Fruit fly (Drosophila melanogaster) whole organism, embryonic: ENCODE results near the gene Sfp79B.

Source experiments
- Blimp-1 ChIP-seq: fragments of 200-800 bp; sonication (Bioruptor generic); optimal IDR thresholded peaks from 3 replicates; lab custom pipeline; 2018; ENCODE audit warnings: missing biosample characterization, missing genetic modification characterization, mild to moderate bottlenecking, moderate library complexity, missing genetic modification reagents
- CG10431 ChIP-seq: fragments of 200-800 bp; sonication (Bioruptor generic); optimal IDR thresholded peaks from 3 replicates; lab custom pipeline; 2018; ENCODE audit warnings: missing biosample characterization, mild to moderate bottlenecking, missing genetic modification characterization
- CG11695 ChIP-seq: fragments of 200-800 bp; sonication (Bioruptor generic); IDR thresholded peaks from 3 replicates; pipeline ENCODE4 v1.3.6; 2022; ENCODE audit warnings: missing biosample characterization, missing genetic modification characterization
- CG12391 ChIP-seq: fragments of 200-800 bp; sonication (Bioruptor generic); optimal IDR thresholded peaks from 3 replicates; lab custom pipeline; 2018; ENCODE audit warnings: missing biosample characterization, mild to moderate bottlenecking, missing genetic modification characterization, moderate library complexity
- CG12659 ChIP-seq: fragments of 200-800 bp; sonication (Bioruptor generic); optimal IDR thresholded peaks from 3 replicates; lab custom pipeline; 2017; ENCODE audit warnings: mild to moderate bottlenecking, missing biosample characterization, missing genetic modification reagents, missing genetic modification characterization
- CG14050 ChIP-seq: fragments of 200-800 bp; sonication (Bioruptor generic); IDR thresholded peaks from 3 replicates; pipeline ENCODE4 v1.3.6; 2022; ENCODE audit warnings: missing biosample characterization, missing genetic modification characterization
- CG15073 ChIP-seq: fragments of 200-800 bp; sonication (Bioruptor generic); optimal IDR thresholded peaks from 2 replicates; lab custom pipeline; 2016; ENCODE audit warnings: missing biosample characterization, missing genetic modification characterization
- CG17328 ChIP-seq: fragments of 200-800 bp; sonication (Bioruptor generic); IDR thresholded peaks from 2 replicates; pipeline ENCODE4 v1.3.6; 2022; ENCODE audit warnings: missing biosample characterization, missing genetic modification characterization
- CG17612 ChIP-seq: fragments of 200-800 bp; sonication (Bioruptor generic); IDR thresholded peaks from 2 replicates; pipeline ENCODE4 v1.3.6; 2022; ENCODE audit warnings: missing biosample characterization, missing genetic modification characterization
- CG2129 ChIP-seq: fragments of 200-800 bp; sonication (Bioruptor generic); IDR thresholded peaks from 2 replicates; pipeline ENCODE4 v1.3.6; 2022; ENCODE audit warnings: missing biosample characterization, missing genetic modification characterization; ENCODE audit not compliant: partially characterized antibody
- CG30403 ChIP-seq: fragments of 200-800 bp; sonication (Bioruptor generic); optimal IDR thresholded peaks from 3 replicates; lab custom pipeline; 2016; ENCODE audit warnings: missing biosample characterization, missing genetic modification characterization
- CG31224 ChIP-seq: fragments of 200-800 bp; sonication (Bioruptor generic); IDR thresholded peaks from 2 replicates; pipeline ENCODE4 v1.3.6; 2022; ENCODE audit warnings: missing biosample characterization, missing genetic modification characterization
- CG32772 ChIP-seq: fragments of 200-800 bp; sonication (Bioruptor generic); IDR thresholded peaks from 2 replicates; pipeline ENCODE4 v1.3.6; 2022; ENCODE audit warnings: missing biosample characterization, missing genetic modification characterization
- CG33557 ChIP-seq: fragments of 200-800 bp; sonication (Bioruptor generic); optimal IDR thresholded peaks from 2 replicates; lab custom pipeline; 2019; ENCODE audit warnings: missing biosample characterization, mild to moderate bottlenecking, missing genetic modification characterization, moderate library complexity
- CG8290 ChIP-seq, 3 experiments: fragments of 200-800 bp; sonication (Bioruptor generic); optimal IDR thresholded peaks; 2 replicates each; lab custom pipeline; 2016 to 2019; ENCODE audit warnings: missing biosample characterization in 3 of 3, missing genetic modification characterization in 3 of 3, mild to moderate bottlenecking in 2 of 3, moderate library complexity in 1 of 3
- CG8388 ChIP-seq: fragments of 200-800 bp; sonication (Bioruptor generic); optimal IDR thresholded peaks from 2 replicates; lab custom pipeline; 2019; ENCODE audit warnings: missing biosample characterization, mild to moderate bottlenecking, missing genetic modification characterization, moderate library complexity
- Dek ChIP-seq: fragments of 200-800 bp; sonication (Bioruptor generic); optimal IDR thresholded peaks from 3 replicates; lab custom pipeline; 2019; ENCODE audit warnings: missing biosample characterization, mild to moderate bottlenecking, missing genetic modification characterization, moderate library complexity
- Fer3 ChIP-seq: fragments of 200-800 bp; sonication (Bioruptor generic); optimal IDR thresholded peaks from 2 replicates; lab custom pipeline; 2018; ENCODE audit warnings: missing biosample characterization, mild to moderate bottlenecking, missing genetic modification characterization, moderate library complexity
- HLH4C ChIP-seq: fragments of 200-800 bp; sonication (Bioruptor generic); IDR thresholded peaks from 3 replicates; pipeline ENCODE4 v1.3.6; 2022; ENCODE audit warnings: missing biosample characterization, missing genetic modification characterization; ENCODE audit not compliant: partially characterized antibody
- Hr78 ChIP-seq, 2 experiments: fragments of 200-800 bp in 1 of 2; fragments of >200 bp in 1 of 2; sonication (Bioruptor generic) in 1 of 2; optimal IDR thresholded peaks; 2 replicates each; lab custom pipeline; 2017 to 2019; ENCODE audit warnings: missing biosample characterization in 2 of 2, missing genetic modification characterization in 2 of 2, mild to moderate bottlenecking in 1 of 2, moderate library complexity in 1 of 2
- MTF-1 ChIP-seq: fragments of 200-800 bp; sonication (Bioruptor generic); optimal IDR thresholded peaks from 2 replicates; lab custom pipeline; 2018; ENCODE audit warnings: missing biosample characterization, mild to moderate bottlenecking, missing genetic modification characterization, borderline replicate concordance
- NC2β ChIP-seq: fragments of 200-800 bp; sonication (Bioruptor generic); optimal IDR thresholded peaks from 2 replicates; lab custom pipeline; 2016; ENCODE audit warnings: missing biosample characterization, missing genetic modification characterization
- PHDP ChIP-seq: fragments of 200-800 bp; sonication (Bioruptor generic); optimal IDR thresholded peaks from 3 replicates; lab custom pipeline; 2018; ENCODE audit warnings: missing biosample characterization, mild to moderate bottlenecking, missing genetic modification characterization, moderate library complexity
- Scr ChIP-seq: fragments of 200-800 bp; sonication (Bioruptor generic); IDR thresholded peaks from 2 replicates; pipeline ENCODE4 v1.3.6; 2022; ENCODE audit warnings: missing biosample characterization, missing genetic modification characterization; ENCODE audit not compliant: partially characterized antibody
- Sox100B ChIP-seq: fragments of 200-800 bp; sonication (Bioruptor generic); optimal IDR thresholded peaks from 3 replicates; lab custom pipeline; 2018; ENCODE audit warnings: missing biosample characterization, mild to moderate bottlenecking, missing genetic modification characterization
- Sry-β ChIP-seq: fragments of 200-800 bp; sonication (Bioruptor generic); optimal IDR thresholded peaks from 2 replicates; lab custom pipeline; 2018; ENCODE audit warnings: missing biosample characterization, mild to moderate bottlenecking, missing genetic modification characterization, moderate library complexity
- ase ChIP-seq: fragments of 200-800 bp; sonication (Bioruptor generic); IDR thresholded peaks from 3 replicates; pipeline ENCODE4 v1.3.6; 2022; ENCODE audit warnings: missing biosample characterization, missing genetic modification characterization
- bbx ChIP-seq: fragments of 200-800 bp; sonication (Bioruptor generic); IDR thresholded peaks from 2 replicates; pipeline ENCODE4 v1.3.6; 2022; ENCODE audit warnings: missing biosample characterization, missing genetic modification characterization; ENCODE audit not compliant: partially characterized antibody
- bcd ChIP-seq: fragments of 200-800 bp; sonication (Bioruptor generic); optimal IDR thresholded peaks from 2 replicates; lab custom pipeline; 2017; ENCODE audit warnings: missing biosample characterization, mild to moderate bottlenecking, missing genetic modification characterization
- eve ChIP-seq, 2 experiments: fragments of >200 bp; optimal IDR thresholded peaks; 2 replicates each; lab custom pipeline; 2017; ENCODE audit warnings: missing biosample characterization in 2 of 2, missing genetic modification characterization in 2 of 2
- lov ChIP-seq, 2 experiments: fragments of 200-800 bp in 1 of 2; fragments of >200 bp in 1 of 2; sonication (Bioruptor generic) in 1 of 2; IDR thresholded peaks in 1 of 2; optimal IDR thresholded peaks in 1 of 2; 2 replicates in 1 of 2; 3 replicates in 1 of 2; pipeline versions ENCODE4 v1.3.6 to Lab custom; 2017 to 2022; ENCODE audit warnings: missing biosample characterization in 1 of 2, missing genetic modification characterization in 1 of 2
- maf-S ChIP-seq: fragments of 200-800 bp; sonication (Bioruptor generic); optimal IDR thresholded peaks from 2 replicates; lab custom pipeline; 2016; ENCODE audit warnings: missing biosample characterization, missing genetic modification characterization
- mld ChIP-seq: fragments of 200-800 bp; sonication (Bioruptor generic); IDR thresholded peaks from 3 replicates; pipeline ENCODE4 v1.3.6; 2022; ENCODE audit warnings: missing biosample characterization, missing genetic modification characterization; ENCODE audit not compliant: partially characterized antibody
- onecut ChIP-seq: fragments of 200-800 bp; sonication (Bioruptor generic); IDR thresholded peaks from 2 replicates; pipeline ENCODE4 v1.3.6; 2022; ENCODE audit warnings: missing biosample characterization, missing genetic modification characterization
- otp ChIP-seq: fragments of 200-800 bp; sonication (Bioruptor generic); IDR thresholded peaks from 3 replicates; pipeline ENCODE4, ENCODE4 v1.3.6; 2022; ENCODE audit warnings: missing biosample characterization, missing genetic modification characterization
- pan ChIP-seq, 4 experiments: fragments of >200 bp in 3 of 4; fragments of 200-800 bp in 1 of 4; sonication (Bioruptor generic) in 1 of 4; optimal IDR thresholded peaks in 3 of 4; IDR thresholded peaks in 1 of 4; 2 replicates each; pipeline versions ENCODE4 v1.3.6 to Lab custom; 2017 to 2022; ENCODE audit warnings: missing biosample characterization in 2 of 4, missing genetic modification characterization in 2 of 4, mixed read lengths in 1 of 4
- sc ChIP-seq, 3 experiments: fragments of >200 bp in 2 of 3; fragments of 200-800 bp in 1 of 3; sonication (Bioruptor generic) in 1 of 3; optimal IDR thresholded peaks; 2 replicates in 2 of 3; 3 replicates in 1 of 3; lab custom pipeline; 2017; ENCODE audit warnings: mild to moderate bottlenecking in 1 of 3, missing biosample characterization in 1 of 3, missing genetic modification characterization in 1 of 3, missing genetic modification reagents in 1 of 3
- schlank ChIP-seq: fragments of 200-800 bp; sonication (Bioruptor generic); optimal IDR thresholded peaks from 2 replicates; lab custom pipeline; 2018; ENCODE audit warnings: missing biosample characterization, mild to moderate bottlenecking, missing genetic modification characterization
- sisA ChIP-seq: fragments of 200-800 bp; sonication (Bioruptor generic); IDR thresholded peaks from 2 replicates; pipeline ENCODE4 v1.3.6; 2022; ENCODE audit warnings: missing biosample characterization, missing genetic modification characterization
- slbo ChIP-seq: fragments of 200-800 bp; sonication (Bioruptor generic); IDR thresholded peaks from 2 replicates; pipeline ENCODE4 v1.3.6; 2022; ENCODE audit warnings: missing biosample characterization, missing genetic modification characterization
- ssp ChIP-seq: fragments of 200-800 bp; sonication (Bioruptor generic); IDR thresholded peaks from 2 replicates; pipeline ENCODE4 v1.3.6; 2022; ENCODE audit warnings: missing biosample characterization, missing genetic modification characterization
- tll ChIP-seq, 2 experiments: fragments of 200-800 bp in 1 of 2; fragments of >200 bp in 1 of 2; sonication (Bioruptor generic) in 1 of 2; optimal IDR thresholded peaks; 2 replicates each; lab custom pipeline; 2017 to 2019; ENCODE audit warnings: missing biosample characterization in 2 of 2, missing genetic modification characterization in 2 of 2, mild to moderate bottlenecking in 1 of 2, moderate library complexity in 1 of 2
- unc-4 ChIP-seq: fragments of 200-800 bp; sonication (Bioruptor generic); IDR thresholded peaks from 2 replicates; pipeline ENCODE4 v1.3.6; 2022; ENCODE audit warnings: missing biosample characterization, missing genetic modification characterization; ENCODE audit not compliant: partially characterized antibody
- zen ChIP-seq: fragments of 200-800 bp; sonication (Bioruptor generic); optimal IDR thresholded peaks from 3 replicates; lab custom pipeline; 2018; ENCODE audit warnings: missing biosample characterization, mild to moderate bottlenecking, missing genetic modification characterization, moderate library complexity

Gene Sfp79B

dm6 chr3L:22075706-22076398 lies 4.3 kb upstream of the Sfp79B start, which contains the start of the genes CG7130 and RpLP0 (continued):
- TF ChIP-seq Sox100B (GFP tag; lab: Kevin White, UChicago): peak; percentile 94
- peak; percentile 93 for TF ChIP-seq onecut (GFP tag; lab: Robert Waterston, UW)
- TF ChIP-seq schlank (tag; lab: Kevin White, UChicago): peak; percentile 92
- TF ChIP-seq ase (GFP tag; lab: Robert Waterston, UW): peak; percentile 87
- TF ChIP-seq CG15073 (GFP tag; lab: Kevin White, UChicago): no peak
- no peak for TF ChIP-seq mld (GFP tag; lab: Robert Waterston, UW)
- peak; percentile 63 for TF ChIP-seq Sry-β
- 0 out of 2 replicates have a peak, but pooled peaks have one; percentile 27 for TF ChIP-seq bbx
- TF ChIP-seq NC2β (GFP tag; lab: Kevin White, UChicago): peak; percentile 100
- no peak; the same call in 1 of the 2 replicates for TF ChIP-seq CG2129 (GFP tag; lab: Robert Waterston, UW)
- TF ChIP-seq eve (GFP tag; optimal IDR thresholded peaks at IDR 0.05; lab: Kevin White, UChicago): no peak
- peak; percentile 94 for TF ChIP-seq CG10431 (GFP tag; lab: Kevin White, UChicago)
- TF ChIP-seq Scr (GFP tag; lab: Robert Waterston, UW): peak; percentile 64
- peak; percentile 80 for TF ChIP-seq zen (tag; lab: Kevin White, UChicago)
- TF ChIP-seq tll (GFP tag; optimal IDR thresholded peaks at IDR 0.05; lab: Kevin White, UChicago): peak in 1 of 2 experiments; percentile 41
- TF ChIP-seq CG32772 (GFP tag; lab: Robert Waterston, UW): peak; percentile 75; the same call in 1 of the 2 replicates
- TF ChIP-seq CG8290 (GFP tag; optimal IDR thresholded peaks at IDR 0.05; lab: Kevin White, UChicago): peak; percentile 88
- peak; percentile 92 to 95 for TF ChIP-seq CG8290 (tag; optimal IDR thresholded peaks at IDR 0.05; lab: Kevin White, UChicago)
- peak; percentile 90 for TF ChIP-seq CG12391
- TF ChIP-seq pan (optimal IDR thresholded peaks at IDR 0.05; lab: Kevin White, UChicago): no peak
- TF ChIP-seq pan (GFP tag; optimal IDR thresholded peaks at IDR 0.05 in 1 of 2, IDR thresholded peaks at IDR 0.05 in 1 of 2): peak in 1 of 2 experiments; percentile 89
- peak; percentile 77 for TF ChIP-seq ssp (GFP tag; lab: Robert Waterston, UW)
- TF ChIP-seq sisA (GFP tag; lab: Robert Waterston, UW): peak; percentile 61
- peak; percentile 95 for TF ChIP-seq otp (GFP tag; lab: Robert Waterston, UW)
- peak; percentile 83 for TF ChIP-seq CG30403 (GFP tag; lab: Kevin White, UChicago)
- peak; percentile 87 for TF ChIP-seq slbo (GFP tag; lab: Robert Waterston, UW)
- TF ChIP-seq PHDP: peak; percentile 89
- TF ChIP-seq HLH4C: peak; percentile 55; the same call in 1 of the 3 replicates
- peak; percentile 61; the same call in 1 of the 2 replicates for TF ChIP-seq unc-4 (GFP tag; lab: Robert Waterston, UW)
- peak; percentile 98 for TF ChIP-seq MTF-1 (GFP tag; lab: Kevin White, UChicago)
- TF ChIP-seq Hr78 (GFP tag; optimal IDR thresholded peaks at IDR 0.05; lab: Kevin White, UChicago): peak in 1 of 2 experiments; percentile 49
- TF ChIP-seq Blimp-1 (GFP tag; lab: Kevin White, UChicago): peak; percentile 63
- peak; percentile 65; the same call in 2 of the 3 replicates for TF ChIP-seq CG11695
- TF ChIP-seq maf-S (GFP tag; lab: Kevin White, UChicago): peak; percentile 93
- peak; percentile 75 for TF ChIP-seq CG31224 (GFP tag; lab: Robert Waterston, UW)
- peak; percentile 96 for TF ChIP-seq bcd
- peak; percentile 93 for TF ChIP-seq Fer3 (tag; lab: Kevin White, UChicago)
- TF ChIP-seq sc (optimal IDR thresholded peaks at IDR 0.05; lab: Kevin White, UChicago): no peak
- TF ChIP-seq sc (GFP tag; optimal IDR thresholded peaks at IDR 0.05; lab: Kevin White, UChicago): peak; percentile 89
- no peak for TF ChIP-seq lov (optimal IDR thresholded peaks at IDR 0.05; lab: Kevin White, UChicago)
- peak; percentile 94 for TF ChIP-seq lov (GFP tag; IDR thresholded peaks at IDR 0.05; lab: Robert Waterston, UW)
- peak; percentile 97 for TF ChIP-seq CG12659
- peak; percentile 72 for TF ChIP-seq Dek (tag; lab: Kevin White, UChicago)
- peak; percentile 79 for TF ChIP-seq CG14050 (GFP tag; lab: Robert Waterston, UW)
- peak; percentile 93 for TF ChIP-seq CG33557 (GFP tag; lab: Kevin White, UChicago)
- TF ChIP-seq CG17612 (GFP tag; lab: Robert Waterston, UW): peak; percentile 60
- TF ChIP-seq CG8388 (GFP tag; lab: Kevin White, UChicago): peak; percentile 87
- peak; percentile 91 for TF ChIP-seq CG17328 (GFP tag; lab: Robert Waterston, UW)
